Worm (Caenorhabditis elegans): ENCODE data around the gene nhr-124.

Gene nhr-124

DNA sequence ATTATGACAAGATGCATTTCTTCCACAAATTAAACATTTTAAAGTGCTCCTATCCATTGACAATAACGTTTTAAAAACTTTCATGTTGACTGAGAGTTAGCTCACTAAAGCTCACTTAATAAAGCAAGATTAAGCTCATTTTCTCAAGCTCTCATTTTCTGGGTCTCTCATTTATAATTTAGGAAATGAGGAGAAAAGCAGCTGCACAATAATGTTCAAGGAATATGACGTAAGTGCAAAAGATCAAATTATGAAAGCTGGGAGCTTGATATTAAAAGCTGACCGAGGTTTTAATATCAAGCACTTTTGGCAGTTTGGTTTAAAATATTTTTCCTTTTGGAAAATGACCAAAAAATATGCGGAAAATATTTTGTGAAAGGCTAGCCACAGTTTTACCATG lies 28.2 kb downstream of the nhr-124 start, which contains the start of gene nhr-188:
TSS of gene nhr-188 (minus strand) at position 84 of the 400 bp plus-strand sequence.
- TF ChIP-seq dao-5 (tag; optimal IDR thresholded peaks at IDR 0.05) (no peak), W03F9.2 (tag; optimal IDR thresholded peaks at IDR 0.05) (no peak), him-1 (tag; optimal IDR thresholded peaks at IDR 0.05) (no peak)

DNA sequence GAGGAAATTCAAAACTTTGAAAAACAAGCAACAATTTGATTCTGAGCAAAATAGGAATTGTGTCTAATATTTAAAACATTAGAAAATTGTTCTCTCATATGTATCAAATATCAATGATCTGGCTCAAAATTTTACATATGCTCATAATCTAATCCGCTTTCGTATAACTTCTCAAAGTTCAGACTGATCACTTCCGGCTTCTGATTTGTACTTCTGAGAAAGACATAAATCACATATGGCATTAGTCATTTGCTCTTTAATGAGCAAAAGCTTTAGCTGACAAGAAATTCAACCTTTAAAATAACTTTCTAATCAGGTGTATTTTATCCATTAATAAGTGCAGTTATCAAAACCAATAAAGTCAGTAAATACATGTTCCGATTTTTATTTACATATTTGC lies 30.1 kb downstream of the nhr-124 start:
- no peak for TF ChIP-seq him-1 (tag; optimal IDR thresholded peaks at IDR 0.05)
- no peak for TF ChIP-seq dao-5 (tag; optimal IDR thresholded peaks at IDR 0.05)
- no peak for TF ChIP-seq W03F9.2 (tag; optimal IDR thresholded peaks at IDR 0.05)

- no peak for TF ChIP-seq him-1 (tag; optimal IDR thresholded peaks at IDR 0.05)
- TF ChIP-seq W03F9.2 (tag; optimal IDR thresholded peaks at IDR 0.05): no peak
- no peak for TF ChIP-seq dao-5 (tag; optimal IDR thresholded peaks at IDR 0.05)
Measured at ce11 chrV:3854847-3855246, 31.2 kb downstream of the nhr-124 start, which contains the start of gene nhr-186. Gene nhr-186 (minus strand): TSS chrV:3854947.

DNA sequence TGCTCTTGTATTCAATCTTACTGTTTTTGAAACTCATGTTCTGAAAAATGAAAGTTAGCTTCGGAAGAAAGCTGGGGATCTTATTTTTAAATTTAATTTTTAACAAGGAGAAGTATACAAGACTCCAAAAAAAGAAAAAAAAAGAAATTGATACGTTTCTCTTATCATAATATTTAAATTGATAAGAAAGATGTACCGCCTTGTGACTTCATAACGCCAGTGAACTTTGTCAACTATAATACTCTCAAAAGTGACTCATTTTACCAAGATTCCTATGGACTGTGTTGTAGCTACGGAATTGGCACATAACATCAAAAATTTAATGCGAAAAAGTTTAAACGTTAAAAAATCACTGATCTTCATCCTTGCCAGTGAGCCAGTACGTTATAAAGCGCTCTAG lies 34.2 kb downstream of the nhr-124 start:
- no peak for TF ChIP-seq him-1 (tag; optimal IDR thresholded peaks at IDR 0.05)
- no peak for TF ChIP-seq dao-5 (tag; optimal IDR thresholded peaks at IDR 0.05)
- TF ChIP-seq W03F9.2 (tag; optimal IDR thresholded peaks at IDR 0.05): no peak

DNA sequence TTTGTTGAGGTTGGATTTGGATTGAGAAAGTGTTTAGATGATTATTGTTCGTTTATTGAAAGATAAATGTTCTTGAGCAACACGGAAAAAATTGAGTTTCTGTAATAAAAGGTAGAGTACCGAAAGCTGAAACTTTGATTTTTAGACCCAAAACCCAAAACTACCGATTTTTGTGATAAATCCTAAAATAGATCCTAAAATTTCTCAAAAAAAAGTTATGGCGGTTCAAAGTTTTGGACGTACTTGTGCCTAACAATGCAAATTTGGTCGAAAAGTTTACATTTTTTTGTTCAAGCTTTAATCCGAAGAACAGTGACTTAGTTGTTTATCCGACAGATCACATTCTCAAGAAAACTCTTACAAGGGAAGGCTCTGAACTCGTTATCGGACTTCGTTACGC lies 38.7 kb downstream of the nhr-124 start, which contains the start of gene nhr-185:
TSS of gene nhr-185 (minus strand) at position 101 of the 400 bp plus-strand sequence.
- TF ChIP-seq W03F9.2 (tag; optimal IDR thresholded peaks at IDR 0.05) (no peak), dao-5 (tag; optimal IDR thresholded peaks at IDR 0.05) (no peak), him-1 (tag; optimal IDR thresholded peaks at IDR 0.05) (no peak)

ce11 chrV:3843926-3844325 lies 42.1 kb downstream of the nhr-124 start, which contains the start of gene ugt-32:
Gene ugt-32 (minus strand): TSS chrV:3844007.
- TF ChIP-seq him-1 (tag; optimal IDR thresholded peaks at IDR 0.05) (no peak), W03F9.2 (tag; optimal IDR thresholded peaks at IDR 0.05) (no peak)

DNA sequence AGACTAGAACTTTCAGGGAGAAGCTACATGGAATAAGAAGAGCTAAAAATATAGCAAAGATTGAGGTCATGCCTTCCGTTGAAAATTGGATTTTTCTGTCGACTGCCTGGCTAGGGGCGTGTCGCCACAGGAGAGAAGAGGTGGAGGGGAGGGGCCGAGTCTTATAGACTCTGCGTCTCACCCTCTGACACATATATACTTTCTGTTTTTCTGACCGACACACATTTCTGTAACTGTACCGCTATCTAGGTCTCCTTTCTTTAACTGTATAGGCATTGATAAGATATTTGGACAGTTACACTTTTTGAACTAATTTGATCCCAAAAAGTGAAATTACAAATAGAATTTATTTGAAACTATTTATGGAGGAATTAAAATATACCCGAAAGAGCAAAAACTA lies 44.5 kb downstream of the nhr-124 start:
- TF ChIP-seq dao-5 (tag; optimal IDR thresholded peaks at IDR 0.05) (no peak), W03F9.2 (tag; optimal IDR thresholded peaks at IDR 0.05) (no peak), him-1 (tag; optimal IDR thresholded peaks at IDR 0.05) (no peak)

DNA sequence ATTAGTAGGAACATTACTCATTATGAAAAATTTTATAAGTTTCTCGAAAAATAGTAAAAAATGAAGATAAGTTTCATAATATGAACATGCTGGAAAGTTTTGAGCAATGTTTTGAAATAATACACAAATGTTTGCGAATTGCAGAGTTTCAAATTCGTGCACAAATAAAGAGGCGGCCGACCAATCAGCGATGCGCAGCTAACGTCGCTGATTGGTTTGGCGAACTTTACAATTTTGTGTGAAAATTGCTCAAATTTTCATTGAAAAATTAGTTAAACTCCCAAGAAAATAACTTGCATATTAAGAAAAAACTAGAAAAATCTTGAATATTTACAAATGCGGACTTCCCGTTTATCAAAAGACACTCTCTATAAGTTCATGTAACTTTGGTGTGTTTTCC lies 53.3 kb downstream of the nhr-124 start:
- no peak for TF ChIP-seq W03F9.2 (tag; optimal IDR thresholded peaks at IDR 0.05)
- no peak for TF ChIP-seq him-1 (tag; optimal IDR thresholded peaks at IDR 0.05)
- TF ChIP-seq dao-5 (tag; optimal IDR thresholded peaks at IDR 0.05): no peak

DNA sequence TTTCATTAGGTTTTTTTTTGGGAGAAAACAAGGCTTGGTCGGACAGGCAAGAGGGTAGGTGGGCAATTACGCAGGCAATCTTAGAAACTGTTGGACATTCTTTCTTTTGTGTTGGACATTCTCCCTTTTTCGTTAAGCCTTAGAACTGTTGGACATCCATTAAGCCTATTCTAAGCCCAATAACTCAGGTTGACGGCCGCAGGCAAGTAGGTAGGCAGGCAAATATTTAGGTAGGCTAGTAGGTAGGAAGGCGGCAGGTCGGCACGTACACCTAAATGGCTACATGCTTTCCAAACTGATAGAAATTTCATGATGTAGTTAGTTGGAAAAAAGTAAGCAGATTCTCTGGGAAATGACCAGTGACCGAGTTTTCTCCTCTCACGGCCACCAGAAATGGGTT lies 53.9 kb downstream of the nhr-124 start:
- TF ChIP-seq him-1 (tag; optimal IDR thresholded peaks at IDR 0.05) (no peak), W03F9.2 (tag; optimal IDR thresholded peaks at IDR 0.05) (no peak), dao-5 (tag; optimal IDR thresholded peaks at IDR 0.05) (no peak)

ce11 chrV:3831616-3832015 lies 54.4 kb downstream of the nhr-124 start, which contains the start of gene H10D18.5:
Gene H10D18.5 (minus strand): TSS chrV:3831716.
- TF ChIP-seq dao-5 (tag; optimal IDR thresholded peaks at IDR 0.05) (no peak), him-1 (tag; optimal IDR thresholded peaks at IDR 0.05) (no peak), W03F9.2 (tag; optimal IDR thresholded peaks at IDR 0.05) (no peak)
